Worm (Caenorhabditis elegans): ENCODE measurements around the gene T06E6.1.

- TF ChIP-seq nhr-11 (tag; optimal IDR thresholded peaks at IDR 0.05) (no peak), ceh-6 (GFP tag; optimal IDR thresholded peaks at IDR 0.05) (no peak), pha-4 (tag; optimal IDR thresholded peaks at IDR 0.05) (no peak), ceh-45 (GFP tag; IDR thresholded peaks at IDR 0.05) (no peak), sox-4 (tag; optimal IDR thresholded peaks at IDR 0.05) (no peak), ceh-2 (tag; optimal IDR thresholded peaks at IDR 0.05) (no peak), elt-4 (tag; optimal IDR thresholded peaks at IDR 0.05) (no peak), che-1 (tag; optimal IDR thresholded peaks at IDR 0.05) (no peak), hlh-8 (tag; optimal IDR thresholded peaks at IDR 0.05) (no peak), nfya-1 (tag; optimal IDR thresholded peaks at IDR 0.05) (peak; percentile 68), tbx-2 (tag; optimal IDR thresholded peaks at IDR 0.05) (no peak), rnt-1 (tag; optimal IDR thresholded peaks at IDR 0.05) (no peak), fkh-10 (GFP tag; optimal IDR thresholded peaks at IDR 0.05) (no peak)
Observed at ce11 chrV:15442384-15442783, 47.6 kb upstream of the T06E6.1 start.

Measured in whole organism, late embryonic.